7 worm cellular contexts compared by ENCODE assay signal in genomic region chrIV:4021847-4022780, ce11.
A peak's percentile ranks its signal among the peaks of the same experiment; 100 is the strongest.
TF ChIP-seq lines count a peak whose summit lies in the region.

No protein-coding gene starts in this region.

TF ChIP-seq in whole organism, L1 larva, 84 proteins besides CTCF, POLR2A, EP300 and RAD21 (continues in another document):
- TF ChIP-seq mab-9 (GFP tag; IDR thresholded peaks at IDR 0.05; lab: Robert Waterston, UW), result no peak
- TF ChIP-seq ceh-90 (tag; optimal IDR thresholded peaks at IDR 0.05; lab: Kevin White, UChicago), result no peak
- no peak for TF ChIP-seq hlh-17 (GFP tag; optimal IDR thresholded peaks at IDR 0.05; lab: Kevin White, UChicago; ENCODE audit: borderline replicate concordance)
- TF ChIP-seq nhr-76 (tag; optimal IDR thresholded peaks at IDR 0.05; lab: Kevin White, UChicago), result no peak
- TF ChIP-seq isw-1 (GFP tag; IDR thresholded peaks at IDR 0.05; lab: Robert Waterston, UW), result no peak
- peak; percentile 64 for TF ChIP-seq nhr-85 (tag; lab: Kevin White, UChicago)
- no peak for TF ChIP-seq hlh-4 (tag; optimal IDR thresholded peaks at IDR 0.05; lab: Kevin White, UChicago)
- no peak for TF ChIP-seq fkh-10 (GFP tag; optimal IDR thresholded peaks at IDR 0.05; lab: Kevin White, UChicago)
- TF ChIP-seq elt-2 (tag; optimal IDR thresholded peaks at IDR 0.05; lab: Kevin White, UChicago), result peak; percentile 54
- no peak for TF ChIP-seq nhr-11 (tag; optimal IDR thresholded peaks at IDR 0.05; lab: Kevin White, UChicago)
- no peak for TF ChIP-seq C34B4.2 (tag; optimal IDR thresholded peaks at IDR 0.05; lab: Kevin White, UChicago)
- no peak for TF ChIP-seq unc-30 (tag; optimal IDR thresholded peaks at IDR 0.05; lab: Kevin White, UChicago)
- no peak for TF ChIP-seq lin-39 (tag; optimal IDR thresholded peaks at IDR 0.05; lab: Kevin White, UChicago)

TF ChIP-seq in whole organism, L2 larva, 48 proteins besides CTCF, POLR2A, EP300 and RAD21 (continues in another document):
- TF ChIP-seq sem-4 (tag; optimal IDR thresholded peaks at IDR 0.05; lab: Kevin White, UChicago) (peak; percentile 52), fos-1 (tag; optimal IDR thresholded peaks at IDR 0.05; lab: Kevin White, UChicago) (peak; percentile 55), blmp-1 (tag; optimal IDR thresholded peaks at IDR 0.05; lab: Kevin White, UChicago; ENCODE audit: insufficient read depth) (peak; percentile 64), nhr-6 (tag; optimal IDR thresholded peaks at IDR 0.05; lab: Kevin White, UChicago) (no peak), gmeb-1 (tag; optimal IDR thresholded peaks at IDR 0.05; lab: Kevin White, UChicago) (no peak), ceh-82 (tag; optimal IDR thresholded peaks at IDR 0.05; lab: Kevin White, UChicago) (no peak), Y55F3AM.14 (GFP tag; optimal IDR thresholded peaks at IDR 0.05; lab: Kevin White, UChicago) (no peak), R02D3.7 (tag; optimal IDR thresholded peaks at IDR 0.05; lab: Kevin White, UChicago) (no peak), skn-1 (tag; optimal IDR thresholded peaks at IDR 0.05; lab: Kevin White, UChicago) (no peak), nhr-25 (tag; optimal IDR thresholded peaks at IDR 0.05; lab: Kevin White, UChicago) (no peak), elt-3 (tag; optimal IDR thresholded peaks at IDR 0.05; lab: Kevin White, UChicago) (no peak), unc-62 (GFP tag; optimal IDR thresholded peaks at IDR 0.05; lab: Kevin White, UChicago) (no peak), lin-11 (tag; optimal IDR thresholded peaks at IDR 0.05; lab: Kevin White, UChicago) (no peak), ztf-11 (tag; optimal IDR thresholded peaks at IDR 0.05; lab: Kevin White, UChicago) (no peak)

TF ChIP-seq in whole organism, L3 larva, 47 proteins besides CTCF, POLR2A, EP300 and RAD21 (continues in another document):
- TF ChIP-seq pqm-1 (tag; optimal IDR thresholded peaks at IDR 0.05; lab: Kevin White, UChicago) (peak; percentile 52), nhr-76 (tag; optimal IDR thresholded peaks at IDR 0.05; lab: Kevin White, UChicago) (no peak), nhr-12 (tag; optimal IDR thresholded peaks at IDR 0.05; lab: Kevin White, UChicago) (no peak), egl-5 (tag; optimal IDR thresholded peaks at IDR 0.05; lab: Kevin White, UChicago) (peak; percentile 89), R02D3.7 (tag; optimal IDR thresholded peaks at IDR 0.05; lab: Kevin White, UChicago) (no peak), nhr-43 (tag; optimal IDR thresholded peaks at IDR 0.05; lab: Kevin White, UChicago; ENCODE audit: poor library complexity, severe bottlenecking) (peak; percentile 35), zag-1 (tag; optimal IDR thresholded peaks at IDR 0.05; lab: Kevin White, UChicago) (no peak), nfya-1 (tag; optimal IDR thresholded peaks at IDR 0.05; lab: Kevin White, UChicago; ENCODE audit: insufficient read depth) (peak; percentile 40), jun-1 (tag; optimal IDR thresholded peaks at IDR 0.05; lab: Kevin White, UChicago) (no peak), elt-1 (tag; optimal IDR thresholded peaks at IDR 0.05; lab: Kevin White, UChicago) (peak; percentile 41), egl-27 (tag; optimal IDR thresholded peaks at IDR 0.05; lab: Kevin White, UChicago) (no peak), sea-2 (GFP tag; optimal IDR thresholded peaks at IDR 0.05; lab: Kevin White, UChicago) (no peak), pha-4 (tag; optimal IDR thresholded peaks at IDR 0.05; lab: Kevin White, UChicago) (peak; percentile 58), hmg-11 (tag; optimal IDR thresholded peaks at IDR 0.05; lab: Kevin White, UChicago) (no peak)

TF ChIP-seq in whole organism, L4 larva, 104 proteins besides CTCF, POLR2A, EP300 and RAD21 (continues in another document):
- TF ChIP-seq ceh-28 (tag; optimal IDR thresholded peaks at IDR 0.05; lab: Kevin White, UChicago), result peak; percentile 5
- TF ChIP-seq spr-3 (GFP tag; optimal IDR thresholded peaks at IDR 0.05; lab: Kevin White, UChicago), result no peak
- no peak for TF ChIP-seq jun-1 (tag; optimal IDR thresholded peaks at IDR 0.05; lab: Kevin White, UChicago)
- no peak for TF ChIP-seq nhr-42 (GFP tag; IDR thresholded peaks at IDR 0.05; lab: Robert Waterston, UW)
- TF ChIP-seq Y5F2A.4 (GFP tag; optimal IDR thresholded peaks at IDR 0.05; lab: Kevin White, UChicago), result no peak
- no peak for TF ChIP-seq ceh-82 (tag; optimal IDR thresholded peaks at IDR 0.05; lab: Kevin White, UChicago)
- peak; percentile 57 for TF ChIP-seq nhr-11 (tag; optimal IDR thresholded peaks at IDR 0.05; lab: Kevin White, UChicago)
- TF ChIP-seq attf-4 (tag; optimal IDR thresholded peaks at IDR 0.05; lab: Kevin White, UChicago), result no peak
- TF ChIP-seq F37D6.2 (tag; optimal IDR thresholded peaks at IDR 0.05; lab: Kevin White, UChicago), result no peak
- peak; percentile 11 for TF ChIP-seq mes-2 (tag; optimal IDR thresholded peaks at IDR 0.05; lab: Kevin White, UChicago; ENCODE audit: poor library complexity, severe bottlenecking)
- no peak for TF ChIP-seq daf-12 (tag; optimal IDR thresholded peaks at IDR 0.05; lab: Kevin White, UChicago)
- TF ChIP-seq skn-1 (tag; optimal IDR thresholded peaks at IDR 0.05; lab: Kevin White, UChicago), result no peak
- no peak for TF ChIP-seq pha-4 (GFP tag; IDR thresholded peaks at IDR 0.05; lab: Robert Waterston, UW)
- TF ChIP-seq pha-4 (tag; optimal IDR thresholded peaks at IDR 0.05; lab: Kevin White, UChicago), result peak; percentile 76
- TF ChIP-seq nhr-102 (tag; optimal IDR thresholded peaks at IDR 0.05; lab: Kevin White, UChicago), result no peak

TF ChIP-seq in whole organism, late embryonic, 69 proteins besides CTCF, POLR2A, EP300 and RAD21:
- no peak for TF ChIP-seq pag-3 (tag; optimal IDR thresholded peaks at IDR 0.05; lab: Kevin White, UChicago; ENCODE audit: borderline replicate concordance)
- no peak for TF ChIP-seq npax-4 (tag; optimal IDR thresholded peaks at IDR 0.05; lab: Kevin White, UChicago)
- TF ChIP-seq unc-42 (tag; optimal IDR thresholded peaks at IDR 0.05; lab: Kevin White, UChicago), result peak; percentile 8
- no peak for TF ChIP-seq ceh-34 (tag; optimal IDR thresholded peaks at IDR 0.05; lab: Kevin White, UChicago)
- TF ChIP-seq ceh-48 (tag; optimal IDR thresholded peaks at IDR 0.05; lab: Kevin White, UChicago), result no peak
- no peak for TF ChIP-seq ahr-1 (tag; optimal IDR thresholded peaks at IDR 0.05; lab: Kevin White, UChicago)
- no peak for TF ChIP-seq nhr-11 (tag; optimal IDR thresholded peaks at IDR 0.05; lab: Kevin White, UChicago)

TF ChIP-seq in whole organism, mixed stage, embryonic, 35 proteins besides CTCF, POLR2A, EP300 and RAD21:
- TF ChIP-seq nhr-12 (tag; optimal IDR thresholded peaks at IDR 0.05; lab: Kevin White, UChicago), result no peak
- no peak for TF ChIP-seq bed-3 (GFP tag; optimal IDR thresholded peaks at IDR 0.05; lab: Kevin White, UChicago)
- TF ChIP-seq sem-2 (GFP tag; optimal IDR thresholded peaks at IDR 0.05; lab: Kevin White, UChicago), result no peak
- no peak for TF ChIP-seq ceh-43 (GFP tag; optimal IDR thresholded peaks at IDR 0.05; lab: Kevin White, UChicago)
- TF ChIP-seq cnd-1 (tag; optimal IDR thresholded peaks at IDR 0.05; lab: Kevin White, UChicago), result no peak
- no peak for TF ChIP-seq nhr-28 (tag; optimal IDR thresholded peaks at IDR 0.05; lab: Kevin White, UChicago)
- TF ChIP-seq mep-1 (tag; optimal IDR thresholded peaks at IDR 0.05; lab: Kevin White, UChicago), result no peak
- TF ChIP-seq ceh-83 (GFP tag; optimal IDR thresholded peaks at IDR 0.05; lab: Kevin White, UChicago), result no peak
- peak; percentile 24 for TF ChIP-seq blmp-1 (tag; optimal IDR thresholded peaks at IDR 0.05; lab: Kevin White, UChicago)
- TF ChIP-seq unc-39 (tag; optimal IDR thresholded peaks at IDR 0.05; lab: Kevin White, UChicago), result no peak
- TF ChIP-seq pha-4 (tag; optimal IDR thresholded peaks at IDR 0.05; lab: Kevin White, UChicago), result peak; percentile 26
- TF ChIP-seq lsy-2 (tag; optimal IDR thresholded peaks at IDR 0.05; lab: Kevin White, UChicago), result no peak
- TF ChIP-seq unc-62 (GFP tag; optimal IDR thresholded peaks at IDR 0.05; lab: Kevin White, UChicago), result peak; percentile 18
- no peak for TF ChIP-seq lin-13 (tag; optimal IDR thresholded peaks at IDR 0.05; lab: Kevin White, UChicago)
- no peak for TF ChIP-seq mls-2 (tag; optimal IDR thresholded peaks at IDR 0.05; lab: Kevin White, UChicago)
- TF ChIP-seq elt-1 (tag; optimal IDR thresholded peaks at IDR 0.05; lab: Kevin White, UChicago; ENCODE audit: borderline replicate concordance, insufficient read depth), result peak; percentile 23
- no peak for TF ChIP-seq mab-5 (tag; optimal IDR thresholded peaks at IDR 0.05; lab: Kevin White, UChicago)
- peak; percentile 35 for TF ChIP-seq ces-1 (GFP tag; optimal IDR thresholded peaks at IDR 0.05; lab: Kevin White, UChicago)

TF ChIP-seq in whole organism, young adult, 124 proteins besides CTCF, POLR2A, EP300 and RAD21:
- TF ChIP-seq nhr-80 (tag; optimal IDR thresholded peaks at IDR 0.05; lab: Kevin White, UChicago), result peak; percentile 38
- no peak for TF ChIP-seq ama-1 (optimal IDR thresholded peaks at IDR 0.05; lab: Kevin White, UChicago)
- TF ChIP-seq ama-1 (GFP tag; optimal IDR thresholded peaks at IDR 0.05; lab: Kevin White, UChicago), result no peak
- no peak for TF ChIP-seq Y67H2A.10 (GFP tag; conservative IDR thresholded peaks at IDR 0.05; lab: Robert Waterston, UW)
- no peak for TF ChIP-seq cebp-1 (GFP tag; IDR thresholded peaks at IDR 0.05; lab: Robert Waterston, UW)
- TF ChIP-seq cebp-1 (tag; optimal IDR thresholded peaks at IDR 0.05; lab: Kevin White, UChicago), result peak; percentile 8
- no peak for TF ChIP-seq ceh-100 (GFP tag; IDR thresholded peaks at IDR 0.05; lab: Robert Waterston, UW)
- TF ChIP-seq pha-4 (tag; optimal IDR thresholded peaks at IDR 0.05; lab: Kevin White, UChicago), result no peak
